Fruit fly (Drosophila melanogaster): Measurements from ENCODE around the gene Sac1.

DNA sequence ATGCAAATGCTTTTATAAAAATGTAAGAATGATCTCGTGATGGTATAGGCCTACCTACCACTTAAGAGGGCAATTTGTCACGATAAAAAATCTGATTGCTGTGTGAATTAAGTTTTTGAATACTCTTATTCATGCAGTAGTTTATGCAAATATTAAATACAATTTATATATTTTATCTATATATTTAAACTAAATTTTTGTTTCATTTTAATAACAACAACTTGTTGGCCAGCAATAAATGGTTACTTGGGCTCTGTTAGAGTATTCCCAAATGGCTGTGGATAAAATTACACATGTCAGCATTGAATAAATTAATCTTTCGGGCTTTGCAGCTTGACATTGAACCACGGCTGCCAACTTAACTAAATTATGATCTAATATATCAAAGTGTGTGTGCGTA, 10.9 kb downstream of the Sac1 start:
- TF ChIP-seq Sin3A (optimal IDR thresholded peaks at IDR 0.05), result no peak
- no peak for TF ChIP-seq h (optimal IDR thresholded peaks at IDR 0.05)

Measured in Kc167 (cell line).